Worm (Caenorhabditis elegans): ENCODE results near the gene lipl-3.
A peak's percentile ranks its signal among the peaks of the same experiment; 100 is the strongest.

ce11 chrV:484285-484890 is 39.6 kb downstream of the lipl-3 start, which contains the start of gene nhr-212:
- TF ChIP-seq tbx-2 (tag; optimal IDR thresholded peaks at IDR 0.05) (no peak), ceh-28 (tag; optimal IDR thresholded peaks at IDR 0.05) (peak; percentile 57), aly-2 (tag; optimal IDR thresholded peaks at IDR 0.05) (no peak), unc-62 (GFP tag; optimal IDR thresholded peaks at IDR 0.05) (no peak), lin-15B (tag; optimal IDR thresholded peaks at IDR 0.05) (no peak), ZK546.5 (tag; optimal IDR thresholded peaks at IDR 0.05) (no peak), eor-1 (tag; optimal IDR thresholded peaks at IDR 0.05) (no peak), nhr-11 (tag; optimal IDR thresholded peaks at IDR 0.05) (no peak), lin-39 (tag; optimal IDR thresholded peaks at IDR 0.05) (no peak), elt-1 (tag; optimal IDR thresholded peaks at IDR 0.05) (no peak), ama-1 (optimal IDR thresholded peaks at IDR 0.05) (no peak)

All from whole organism, L3 larva.